Comparison of ENCODE assay signal across 2 fruit fly cellular contexts in the genomic region with DNA sequence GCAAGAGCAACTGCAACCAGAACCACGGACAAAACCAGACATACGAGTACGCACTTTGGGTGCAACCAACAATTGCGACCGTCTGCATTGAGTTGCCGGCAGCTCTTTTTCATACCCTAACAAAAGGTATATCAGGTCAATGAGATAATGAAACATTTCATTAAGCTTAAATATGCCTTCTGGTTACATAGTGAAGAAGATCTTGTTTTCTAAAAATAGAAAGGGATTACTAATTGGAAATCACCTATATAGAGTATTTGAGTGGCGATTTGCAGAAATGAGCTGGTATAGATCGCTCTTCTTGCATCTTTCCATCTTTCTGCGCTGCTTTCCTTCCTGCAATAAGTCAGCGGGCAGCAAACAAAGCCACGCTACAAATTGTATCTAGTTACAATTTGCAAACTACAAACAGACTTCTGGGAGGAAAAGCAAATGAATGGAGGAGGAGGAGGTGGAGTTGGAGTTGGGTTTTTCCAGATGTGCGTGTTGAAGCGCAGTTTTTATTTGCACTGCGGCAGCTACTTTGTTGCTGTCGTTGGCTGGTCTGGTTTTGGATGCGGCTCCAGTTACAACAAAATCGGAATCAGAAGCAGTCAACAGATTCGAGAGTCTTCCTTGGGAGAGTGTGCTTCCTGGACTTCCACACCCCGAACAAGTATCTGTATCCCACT.
TF ChIP-seq lines count a peak whose summit lies in the region.

No protein-coding gene starts in this region.

TF ChIP-seq in whole organism, prepupa, 60 proteins besides CTCF, POLR2A, EP300 and RAD21 (continued from another document):
- TF ChIP-seq Eip93F (GFP tag; optimal IDR thresholded peaks at IDR 0.05; lab: Kevin White, UChicago) (no peak), CG6792 (GFP tag; optimal IDR thresholded peaks at IDR 0.05; lab: Kevin White, UChicago) (peak; percentile 50), CG11294 (GFP tag; IDR thresholded peaks at IDR 0.05; lab: Robert Waterston, UW) (peak; percentile 72), achi (GFP tag; optimal IDR thresholded peaks at IDR 0.05; lab: Kevin White, UChicago) (peak; percentile 91), CG7368 (GFP tag; optimal IDR thresholded peaks at IDR 0.05; lab: Kevin White, UChicago) (peak; percentile 80), net (GFP tag; optimal IDR thresholded peaks at IDR 0.05; lab: Kevin White, UChicago) (peak; percentile 81), vri (GFP tag; optimal IDR thresholded peaks at IDR 0.05; lab: Kevin White, UChicago) (peak; percentile 27), CG11762 (GFP tag; optimal IDR thresholded peaks at IDR 0.05; lab: Kevin White, UChicago; ENCODE audit: insufficient read depth) (peak; percentile 81), Eip75B (GFP tag; optimal IDR thresholded peaks at IDR 0.05; lab: Kevin White, UChicago) (peak; percentile 76), CG11902 (GFP tag; optimal IDR thresholded peaks at IDR 0.05; lab: Kevin White, UChicago) (peak; percentile 49), cyc (GFP tag; optimal IDR thresholded peaks at IDR 0.05; lab: Kevin White, UChicago) (peak; percentile 79), spab (GFP tag; optimal IDR thresholded peaks at IDR 0.05; lab: Kevin White, UChicago) (peak; percentile 82), CG6854 (GFP tag; optimal IDR thresholded peaks at IDR 0.05; lab: Kevin White, UChicago) (peak; percentile 58), svp (GFP tag; lab: Kevin White, UChicago) (peak; percentile 91), fd85E (GFP tag; optimal IDR thresholded peaks at IDR 0.05; lab: Kevin White, UChicago) (peak; percentile 44), esn (GFP tag; optimal IDR thresholded peaks at IDR 0.05; lab: Kevin White, UChicago) (peak; percentile 71), pdm3 (GFP tag; optimal IDR thresholded peaks at IDR 0.05; lab: Kevin White, UChicago) (peak; percentile 89), CG8119 (GFP tag; IDR thresholded peaks at IDR 0.05; lab: Robert Waterston, UW) (peak; percentile 93), ss (GFP tag; optimal IDR thresholded peaks at IDR 0.05; lab: Kevin White, UChicago) (peak; percentile 73 to 87), CG8319 (GFP tag; optimal IDR thresholded peaks at IDR 0.05; lab: Kevin White, UChicago) (peak; percentile 65), Lpt (GFP tag; optimal IDR thresholded peaks at IDR 0.05; lab: Kevin White, UChicago) (peak; percentile 92), CG3919 (GFP tag; optimal IDR thresholded peaks at IDR 0.05; lab: Kevin White, UChicago) (peak; percentile 93), CG32006 (GFP tag; optimal IDR thresholded peaks at IDR 0.05; lab: Kevin White, UChicago) (peak; percentile 96), fd59A (GFP tag; optimal IDR thresholded peaks at IDR 0.05; lab: Kevin White, UChicago) (peak; percentile 80), CG16779 (tag; optimal IDR thresholded peaks at IDR 0.05; lab: Kevin White, UChicago) (peak; percentile 72), Sox14 (GFP tag; optimal IDR thresholded peaks at IDR 0.05; lab: Kevin White, UChicago) (peak; percentile 94), CG10669 (GFP tag; optimal IDR thresholded peaks at IDR 0.05; lab: Kevin White, UChicago) (peak; percentile 79), Sox15 (GFP tag; optimal IDR thresholded peaks at IDR 0.05; lab: Kevin White, UChicago) (peak; percentile 50), topi (GFP tag; optimal IDR thresholded peaks at IDR 0.05; lab: Kevin White, UChicago) (peak; percentile 80), CG6163 (GFP tag; IDR thresholded peaks at IDR 0.05; lab: Robert Waterston, UW) (peak; percentile 84), lz (GFP tag; optimal IDR thresholded peaks at IDR 0.05; lab: Kevin White, UChicago) (peak; percentile 45), Ets21C (GFP tag; optimal IDR thresholded peaks at IDR 0.05; lab: Kevin White, UChicago) (peak; percentile 28), CG34406 (GFP tag; optimal IDR thresholded peaks at IDR 0.05; lab: Kevin White, UChicago) (peak; percentile 77), CG8632 (GFP tag; optimal IDR thresholded peaks at IDR 0.05; lab: Kevin White, UChicago) (peak; percentile 65), dsx (GFP tag; optimal IDR thresholded peaks at IDR 0.05; lab: Kevin White, UChicago; ENCODE audit: poor library complexity, severe bottlenecking) (peak; percentile 92), CG9139 (GFP tag; optimal IDR thresholded peaks at IDR 0.05; lab: Kevin White, UChicago) (peak; percentile 67), OdsH (GFP tag; optimal IDR thresholded peaks at IDR 0.05; lab: Kevin White, UChicago) (peak; percentile 88)

TF ChIP-seq in whole organism, wandering third instar larva, 38 proteins besides CTCF, POLR2A, EP300 and RAD21 (continued from another document):
- TF ChIP-seq ey (GFP tag; optimal IDR thresholded peaks at IDR 0.05; lab: Kevin White, UChicago), result peak; percentile 52
- no peak for TF ChIP-seq Dfd (GFP tag; optimal IDR thresholded peaks at IDR 0.05; lab: Kevin White, UChicago)
- no peak for TF ChIP-seq N (GFP tag; optimal IDR thresholded peaks at IDR 0.05; lab: Kevin White, UChicago)
- TF ChIP-seq CG9705 (GFP tag; optimal IDR thresholded peaks at IDR 0.05; lab: Kevin White, UChicago), result no peak
- TF ChIP-seq dsf (GFP tag; optimal IDR thresholded peaks at IDR 0.05; lab: Kevin White, UChicago; ENCODE audit: borderline replicate concordance), result no peak
- TF ChIP-seq brk (GFP tag; optimal IDR thresholded peaks at IDR 0.05; lab: Kevin White, UChicago), result no peak
- TF ChIP-seq foxo (GFP tag; optimal IDR thresholded peaks at IDR 0.05; lab: Kevin White, UChicago), result no peak
TF ChIP-seq in whole organism, wandering third instar larva: peak in this region for 10.
